Worm (Caenorhabditis elegans) whole organism, L4 larva: ENCODE results near the gene C55C3.73.

Source experiments
- F26F4.8 ChIP-seq: fragments of 200-800 bp; sonication (Bioruptor generic); conservative IDR thresholded peaks from 2 replicates; pipeline ENCODE4 v1.3.6; 2022; ENCODE audit warnings: missing genetic modification characterization, missing compliant biosample characterization
- ZK546.5 ChIP-seq, 2 experiments: sonication (generic microtip); optimal IDR thresholded peaks; 2 replicates each; lab custom pipeline; 2017; ENCODE audit warnings: missing biosample characterization in 2 of 2, missing genetic modification characterization in 2 of 2
- egl-27 ChIP-seq: sonication (generic microtip); optimal IDR thresholded peaks from 3 replicates; lab custom pipeline; 2017; ENCODE audit warnings: missing biosample characterization, missing genetic modification reagents, missing genetic modification characterization
- lin-1 ChIP-seq: fragments of 200-800 bp; sonication (Bioruptor generic); IDR thresholded peaks from 2 replicates; pipeline ENCODE4 v1.3.6; 2022; ENCODE audit warnings: missing genetic modification reagents, missing genetic modification characterization, missing compliant biosample characterization
- lsy-2 ChIP-seq, 2 experiments: fragments of 150-350 bp in 1 of 2; sonication (generic microtip) in 1 of 2; optimal IDR thresholded peaks; 2 replicates each; lab custom pipeline; 2014 to 2017; ENCODE audit warnings: missing biosample characterization in 2 of 2, missing genetic modification characterization in 2 of 2
- mdl-1 ChIP-seq, 2 experiments: fragments of 150-350 bp in 1 of 2; sonication (generic microtip) in 1 of 2; optimal IDR thresholded peaks; 2 replicates each; lab custom pipeline; 2014 to 2017; ENCODE audit warnings: missing biosample characterization in 2 of 2, missing genetic modification characterization in 2 of 2
- pqm-1 ChIP-seq: sonication (generic microtip); optimal IDR thresholded peaks from 2 replicates; lab custom pipeline; 2017; ENCODE audit warnings: missing biosample characterization, missing genetic modification characterization
- snpc-4 ChIP-seq: fragments of 150-350 bp; optimal IDR thresholded peaks from 2 replicates; lab custom pipeline; 2014; ENCODE audit warnings: missing biosample characterization, missing genetic modification characterization
- unc-130 ChIP-seq: sonication (generic microtip); optimal IDR thresholded peaks from 2 replicates; lab custom pipeline; 2016; ENCODE audit warnings: missing genetic modification reagents, missing genetic modification characterization, missing compliant biosample characterization
- unc-39 ChIP-seq: sonication (generic microtip); optimal IDR thresholded peaks from 2 replicates; lab custom pipeline; 2017; ENCODE audit warnings: missing biosample characterization, missing genetic modification characterization
- unc-62 ChIP-seq, 3 experiments: fragments of 150-350 bp in 1 of 3; sonication (generic microtip); optimal IDR thresholded peaks in 2 of 3; peaks in 1 of 3; 1 replicate in 1 of 3; 2 replicates in 2 of 3; lab custom pipeline; 2014 to 2017; ENCODE audit warnings: missing biosample characterization in 3 of 3, missing genetic modification characterization in 3 of 3, missing genetic modification reagents in 3 of 3, missing genotype in 1 of 3
- zfp-2 ChIP-seq: sonication (generic microtip); optimal IDR thresholded peaks from 2 replicates; lab custom pipeline; 2016; ENCODE audit warnings: mild to moderate bottlenecking, missing genetic modification characterization, missing compliant biosample characterization

- TF ChIP-seq egl-27 (tag; lab: Kevin White, UChicago) = no peak
- no peak for TF ChIP-seq F26F4.8 (GFP tag; lab: Robert Waterston, UW)
- TF ChIP-seq snpc-4 (tag; lab: Kevin White, UChicago) = no peak
- no peak for TF ChIP-seq mdl-1 (tag; optimal IDR thresholded peaks at IDR 0.05; lab: Kevin White, UChicago)
- TF ChIP-seq lin-1 (GFP tag; lab: Robert Waterston, UW) = no peak
- no peak for TF ChIP-seq unc-130 (GFP tag; lab: Kevin White, UChicago)
- TF ChIP-seq zfp-2 (tag; lab: Kevin White, UChicago) = no peak
- TF ChIP-seq unc-39 (tag; lab: Kevin White, UChicago) = no peak
- TF ChIP-seq unc-62 (GFP tag; optimal IDR thresholded peaks at IDR 0.05 in 1 of 2; lab: Kevin White, UChicago) = peak in 1 of 2 experiments; percentile 72
- no peak for TF ChIP-seq unc-62 (tag; optimal IDR thresholded peaks at IDR 0.05; lab: Kevin White, UChicago)
- no peak for TF ChIP-seq lsy-2 (tag; optimal IDR thresholded peaks at IDR 0.05; lab: Kevin White, UChicago)
- TF ChIP-seq pqm-1 (tag; lab: Kevin White, UChicago) = no peak
- no peak for TF ChIP-seq ZK546.5 (tag; optimal IDR thresholded peaks at IDR 0.05; lab: Kevin White, UChicago)
These were observed 41.2 kb downstream of the C55C3.73 start for ce11 chrIV:5662073-5662472.
